Fruit fly (Drosophila melanogaster): ENCODE data around the gene Stt3A.

Stt3A gene

dm6 chrX:21053849-21054581, at the start of gene Stt3A, which contains the start of gene bves (continued):
- TF ChIP-seq gcm2 (GFP tag; optimal IDR thresholded peaks at IDR 0.05) (peak; percentile 96), trem (tag; optimal IDR thresholded peaks at IDR 0.05) (peak; percentile 96), CG1233 (GFP tag; optimal IDR thresholded peaks at IDR 0.05) (peak; percentile 97), Bgb (GFP tag; IDR thresholded peaks at IDR 0.05; ENCODE audit: partially characterized antibody) (peak; percentile 71), ATbp (GFP tag; optimal IDR thresholded peaks at IDR 0.05) (peak; percentile 99), CG11247 (GFP tag; IDR thresholded peaks at IDR 0.05) (peak; percentile 96), phol (tag; optimal IDR thresholded peaks at IDR 0.05) (peak; percentile 97), zf30C (GFP tag; optimal IDR thresholded peaks at IDR 0.05) (peak; percentile 37), sr (GFP tag; IDR thresholded peaks at IDR 0.05) (peak; percentile 92), CG13624 (GFP tag; optimal IDR thresholded peaks at IDR 0.05) (peak; percentile 99), vfl (GFP tag; optimal IDR thresholded peaks at IDR 0.05) (peak; percentile 97), CG13424 (tag; optimal IDR thresholded peaks at IDR 0.05) (peak; percentile 98), danr (GFP tag; IDR thresholded peaks at IDR 0.05) (peak; percentile 95), CG16815 (GFP tag; optimal IDR thresholded peaks at IDR 0.05) (peak; percentile 97), CG9932 (GFP tag; IDR thresholded peaks at IDR 0.05) (peak; percentile 95), Ptx1 (GFP tag; IDR thresholded peaks at IDR 0.05) (peak; percentile 97), jigr1 (GFP tag; IDR thresholded peaks at IDR 0.05) (peak; percentile 86), cwo (GFP tag; optimal IDR thresholded peaks at IDR 0.05) (peak; percentile 97), zen2 (GFP tag; IDR thresholded peaks at IDR 0.05; ENCODE audit: partially characterized antibody) (peak; percentile 42; the same call in 1 of the 3 replicates), Taf1 (GFP tag; IDR thresholded peaks at IDR 0.05) (peak; percentile 93), CG15514 (GFP tag; optimal IDR thresholded peaks at IDR 0.05) (peak; percentile 94), Dek (tag; optimal IDR thresholded peaks at IDR 0.05) (peak; percentile 97), CG6765 (GFP tag; optimal IDR thresholded peaks at IDR 0.05) (peak; percentile 98), MBD-R2 (GFP tag; IDR thresholded peaks at IDR 0.05) (peak; percentile 94), Mad (GFP tag; optimal IDR thresholded peaks at IDR 0.05) (peak; percentile 99), CG15479 (GFP tag; optimal IDR thresholded peaks at IDR 0.05) (peak; percentile 59), kni (GFP tag; optimal IDR thresholded peaks at IDR 0.05) (peak; percentile 86), ara (GFP tag; IDR thresholded peaks at IDR 0.05) (peak; percentile 99), Max (GFP tag; optimal IDR thresholded peaks at IDR 0.05) (peak; percentile 97), knrl (GFP tag; IDR thresholded peaks at IDR 0.05; ENCODE audit: partially characterized antibody) (peak; percentile 64; the same call in 2 of the 3 replicates), wdn (GFP tag; IDR thresholded peaks at IDR 0.05) (peak; percentile 97), h (optimal IDR thresholded peaks at IDR 0.05) (no peak), pnt (GFP tag; optimal IDR thresholded peaks at IDR 0.05) (peak; percentile 97), CG10431 (GFP tag; optimal IDR thresholded peaks at IDR 0.05) (peak; percentile 93), ac (GFP tag; optimal IDR thresholded peaks at IDR 0.05) (peak; percentile 98), Camta (GFP tag; optimal IDR thresholded peaks at IDR 0.05) (peak; percentile 98), ems (GFP tag; optimal IDR thresholded peaks at IDR 0.05) (peak; percentile 99), CkIIα-i1 (GFP tag; IDR thresholded peaks at IDR 0.05) (peak; percentile 78), HLH3B (GFP tag; IDR thresholded peaks at IDR 0.05) (peak; percentile 98), CG1529 (GFP tag; optimal IDR thresholded peaks at IDR 0.05) (peak; percentile 98), CG9609 (GFP tag; optimal IDR thresholded peaks at IDR 0.05) (peak; percentile 98), ro (GFP tag; IDR thresholded peaks at IDR 0.05) (peak; percentile 92), CG11504 (tag; optimal IDR thresholded peaks at IDR 0.05) (peak; percentile 97), CG14014 (GFP tag; IDR thresholded peaks at IDR 0.05) (peak; percentile 98), Rx (GFP tag; IDR thresholded peaks at IDR 0.05) (peak; percentile 97), grau (tag; optimal IDR thresholded peaks at IDR 0.05) (peak; percentile 98), dimm (GFP tag; IDR thresholded peaks at IDR 0.05) (peak; percentile 91), CG17361 (GFP tag; IDR thresholded peaks at IDR 0.05) (peak; percentile 97), fd64A (GFP tag; optimal IDR thresholded peaks at IDR 0.05) (peak; percentile 97), tgo (GFP tag; IDR thresholded peaks at IDR 0.05) (peak; percentile 98)
